Worm (Caenorhabditis elegans) whole organism, mixed stage, embryonic: ENCODE results near the gene F17E9.15.

ENCODE experiments used
- M03D4.4 ChIP-seq: sonication (generic microtip); optimal IDR thresholded peaks from 2 replicates; lab custom pipeline; 2017; ENCODE audit warnings: mild to moderate bottlenecking, missing genetic modification characterization, missing compliant biosample characterization
- bed-3 ChIP-seq: fragments of 200-800 bp; sonication (Bioruptor generic); optimal IDR thresholded peaks from 3 replicates; lab custom pipeline; 2018; ENCODE audit warnings: mild to moderate bottlenecking, missing genetic modification characterization, moderate library complexity, missing compliant biosample characterization
- blmp-1 ChIP-seq: fragments of 150-350 bp; optimal IDR thresholded peaks from 2 replicates; lab custom pipeline; 2014; ENCODE audit warnings: missing biosample characterization, missing genetic modification characterization
- ceh-39 ChIP-seq: fragments of 150-350 bp; optimal IDR thresholded peaks from 2 replicates; lab custom pipeline; 2014; ENCODE audit warnings: missing biosample characterization, missing genetic modification characterization
- ceh-43 ChIP-seq: fragments of 200-800 bp; sonication (Bioruptor generic); optimal IDR thresholded peaks from 2 replicates; lab custom pipeline; 2018; ENCODE audit warnings: mild to moderate bottlenecking, missing genetic modification characterization, moderate library complexity, missing compliant biosample characterization
- ceh-83 ChIP-seq: fragments of 200-800 bp; sonication (Bioruptor generic); optimal IDR thresholded peaks from 2 replicates; lab custom pipeline; 2018; ENCODE audit warnings: mild to moderate bottlenecking, missing genetic modification characterization, missing compliant biosample characterization
- ces-1 ChIP-seq: fragments of 150-350 bp; optimal IDR thresholded peaks from 2 replicates; lab custom pipeline; 2014; ENCODE audit warnings: missing biosample characterization, missing genetic modification reagents, missing genetic modification characterization
- cnd-1 ChIP-seq: fragments of 200-800 bp; sonication (Bioruptor generic); optimal IDR thresholded peaks from 2 replicates; lab custom pipeline; 2018; ENCODE audit warnings: mild to moderate bottlenecking, missing genetic modification characterization, missing compliant biosample characterization
- drap-1 ChIP-seq: fragments of 200-800 bp; sonication (Bioruptor generic); optimal IDR thresholded peaks from 3 replicates; lab custom pipeline; 2018; ENCODE audit warnings: mild to moderate bottlenecking, missing genetic modification characterization, missing compliant biosample characterization
- elt-1 ChIP-seq: sonication (generic microtip); optimal IDR thresholded peaks from 2 replicates; lab custom pipeline; 2017; ENCODE audit warnings: missing genetic modification characterization, mild to moderate bottlenecking, missing compliant biosample characterization, antibody characterized with exemption, moderate library complexity, borderline replicate concordance; ENCODE audit not compliant: insufficient read depth
- elt-3 ChIP-seq: fragments of 150-350 bp; optimal IDR thresholded peaks from 2 replicates; lab custom pipeline; 2014; ENCODE audit warnings: missing biosample characterization, missing genetic modification characterization
- flh-1 ChIP-seq: fragments of 200-800 bp; sonication (Bioruptor generic); optimal IDR thresholded peaks from 2 replicates; lab custom pipeline; 2018; ENCODE audit warnings: mild to moderate bottlenecking, missing genetic modification characterization, moderate library complexity, missing compliant biosample characterization
- ham-2 ChIP-seq: fragments of 200-800 bp; sonication (Bioruptor generic); optimal IDR thresholded peaks from 2 replicates; lab custom pipeline; 2018; ENCODE audit warnings: mild to moderate bottlenecking, missing genetic modification characterization, missing compliant biosample characterization
- hlh-1 ChIP-seq: fragments of 150-350 bp; optimal IDR thresholded peaks from 2 replicates; lab custom pipeline; 2014; ENCODE audit warnings: missing biosample characterization, missing genetic modification reagents, missing genetic modification characterization
- lin-13 ChIP-seq: fragments of 150-350 bp; optimal IDR thresholded peaks from 2 replicates; lab custom pipeline; 2014; ENCODE audit warnings: missing biosample characterization, missing genetic modification characterization
- lin-32 ChIP-seq: fragments of 200-800 bp; sonication (Bioruptor generic); optimal IDR thresholded peaks from 2 replicates; lab custom pipeline; 2018; ENCODE audit warnings: mild to moderate bottlenecking, missing genetic modification characterization, missing compliant biosample characterization
- lsy-2 ChIP-seq: fragments of 150-350 bp; optimal IDR thresholded peaks from 2 replicates; lab custom pipeline; 2014; ENCODE audit warnings: missing biosample characterization, missing genetic modification characterization
- mab-5 ChIP-seq: fragments of 150-350 bp; optimal IDR thresholded peaks from 2 replicates; lab custom pipeline; 2014; ENCODE audit warnings: missing biosample characterization, missing genetic modification characterization
- mep-1 ChIP-seq: fragments of 150-350 bp; optimal IDR thresholded peaks from 2 replicates; lab custom pipeline; 2017; ENCODE audit warnings: missing biosample characterization, missing genetic modification reagents, missing genetic modification characterization, inconsistent platforms
- mls-2 ChIP-seq: sonication (generic microtip); optimal IDR thresholded peaks from 2 replicates; lab custom pipeline; 2016; ENCODE audit warnings: mild to moderate bottlenecking, missing genetic modification characterization, moderate library complexity, missing compliant biosample characterization
- nhr-12 ChIP-seq: fragments of 150-350 bp; optimal IDR thresholded peaks from 2 replicates; lab custom pipeline; 2014; ENCODE audit warnings: missing biosample characterization, missing genetic modification characterization
- nhr-2 ChIP-seq: fragments of 150-350 bp; optimal IDR thresholded peaks from 2 replicates; lab custom pipeline; 2014; ENCODE audit warnings: missing biosample characterization, missing genetic modification characterization
- nhr-237 ChIP-seq: fragments of 150-350 bp; optimal IDR thresholded peaks from 2 replicates; lab custom pipeline; 2014; ENCODE audit warnings: missing biosample characterization, missing genetic modification characterization
- nhr-28 ChIP-seq: fragments of 150-350 bp; optimal IDR thresholded peaks from 2 replicates; lab custom pipeline; 2014; ENCODE audit warnings: missing biosample characterization, missing genetic modification characterization
- nhr-76 ChIP-seq: sonication (generic microtip); optimal IDR thresholded peaks from 2 replicates; lab custom pipeline; 2017; ENCODE audit warnings: missing biosample characterization, missing genetic modification characterization
- pha-4 ChIP-seq: fragments of 150-350 bp; optimal IDR thresholded peaks from 2 replicates; lab custom pipeline; 2018; ENCODE audit warnings: missing biosample characterization, missing genetic modification reagents, missing genetic modification characterization
- sem-2 ChIP-seq: fragments of 200-800 bp; sonication (Bioruptor generic); optimal IDR thresholded peaks from 2 replicates; lab custom pipeline; 2018; ENCODE audit warnings: mild to moderate bottlenecking, missing genetic modification characterization, missing compliant biosample characterization
- snpc-4 ChIP-seq: fragments of 150-350 bp; optimal IDR thresholded peaks from 2 replicates; lab custom pipeline; 2014; ENCODE audit warnings: missing biosample characterization, missing genetic modification characterization
- sptf-1 ChIP-seq: sonication (generic microtip); optimal IDR thresholded peaks from 2 replicates; lab custom pipeline; 2017; ENCODE audit warnings: mild to moderate bottlenecking, missing genetic modification characterization, moderate library complexity, missing compliant biosample characterization
- tbx-8 ChIP-seq: fragments of 200-800 bp; sonication (Bioruptor generic); optimal IDR thresholded peaks from 2 replicates; lab custom pipeline; 2018; ENCODE audit warnings: mild to moderate bottlenecking, missing genetic modification characterization, moderate library complexity, missing compliant biosample characterization
- unc-120 ChIP-seq: sonication (generic microtip); optimal IDR thresholded peaks from 2 replicates; lab custom pipeline; 2017; ENCODE audit warnings: missing genetic modification characterization, missing compliant biosample characterization; ENCODE audit not compliant: poor library complexity, severe bottlenecking
- unc-39 ChIP-seq: fragments of 150-350 bp; optimal IDR thresholded peaks from 2 replicates; lab custom pipeline; 2014; ENCODE audit warnings: missing biosample characterization, missing genetic modification characterization
- unc-62 ChIP-seq: fragments of 150-350 bp; optimal IDR thresholded peaks from 2 replicates; lab custom pipeline; 2014; ENCODE audit warnings: missing biosample characterization, missing genetic modification reagents, missing genetic modification characterization
- zip-8 ChIP-seq: fragments of 150-350 bp; optimal IDR thresholded peaks from 2 replicates; lab custom pipeline; 2014; ENCODE audit warnings: missing biosample characterization, missing genetic modification characterization
- ztf-11 ChIP-seq: fragments of 150-350 bp; optimal IDR thresholded peaks from 2 replicates; lab custom pipeline; 2014; ENCODE audit warnings: missing biosample characterization, missing genetic modification characterization

Gene F17E9.15

ce11 chrIV:8332526-8332925, 14.7 kb upstream of the F17E9.15 start, which contains the start of gene lys-10:
Gene lys-10 (plus strand): TSS chrIV:8332826.
- TF ChIP-seq sem-2 (no peak), lsy-2 (no peak), nhr-12 (no peak), ztf-11 (tag; lab: Kevin White, UChicago) (no peak)

DNA sequence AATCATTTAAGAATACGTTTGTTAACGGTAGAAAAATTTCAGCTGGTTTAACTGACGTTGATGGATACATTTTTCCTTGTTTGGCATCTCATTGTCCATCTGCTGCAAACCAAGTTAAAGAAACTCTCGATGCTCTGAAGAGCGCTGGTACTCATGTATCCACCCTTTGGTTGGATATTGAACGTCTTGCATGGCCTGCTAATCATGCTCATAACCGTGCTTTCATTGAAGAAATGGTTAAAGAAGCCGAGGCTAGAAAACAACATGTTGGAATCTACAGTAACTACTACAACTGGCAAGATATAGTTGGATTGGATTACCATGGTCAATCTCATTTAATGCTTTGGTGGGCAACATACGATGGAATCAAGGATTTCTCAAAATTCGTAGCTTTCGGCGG, 14.2 kb upstream of the F17E9.15 start:
- TF ChIP-seq blmp-1 (tag; lab: Kevin White, UChicago) (no peak), mab-5 (tag; lab: Kevin White, UChicago) (no peak)

- no peak for TF ChIP-seq blmp-1 (tag; lab: Kevin White, UChicago)
- TF ChIP-seq nhr-28 (tag; lab: Kevin White, UChicago): no peak
- TF ChIP-seq M03D4.4 (tag; lab: Kevin White, UChicago): no peak
- no peak for TF ChIP-seq lsy-2
- TF ChIP-seq ceh-83 (GFP tag; lab: Kevin White, UChicago): no peak
- TF ChIP-seq nhr-2 (tag; lab: Kevin White, UChicago): no peak
- TF ChIP-seq unc-39: no peak
- no peak for TF ChIP-seq mls-2 (tag; lab: Kevin White, UChicago)
- TF ChIP-seq flh-1 (GFP tag; lab: Kevin White, UChicago): no peak
- no peak for TF ChIP-seq sptf-1 (tag; lab: Kevin White, UChicago)
- TF ChIP-seq mab-5 (tag; lab: Kevin White, UChicago): no peak
- TF ChIP-seq lin-13 (tag; lab: Kevin White, UChicago): no peak
- no peak for TF ChIP-seq ztf-11 (tag; lab: Kevin White, UChicago)
- TF ChIP-seq ceh-43 (GFP tag; lab: Kevin White, UChicago): no peak
- TF ChIP-seq zip-8: no peak
- no peak for TF ChIP-seq unc-62
- no peak for TF ChIP-seq lin-32 (GFP tag; lab: Kevin White, UChicago)
- no peak for TF ChIP-seq elt-3 (tag; lab: Kevin White, UChicago)
- TF ChIP-seq pha-4 (tag; lab: Kevin White, UChicago): no peak
- TF ChIP-seq elt-1 (tag; lab: Kevin White, UChicago): no peak
Measured at ce11 chrIV:8333554-8333953, 13.7 kb upstream of the F17E9.15 start.

- TF ChIP-seq M03D4.4 (tag; lab: Kevin White, UChicago) (no peak), nhr-237 (tag; lab: Kevin White, UChicago) (no peak), cnd-1 (tag; lab: Kevin White, UChicago) (no peak), lsy-2 (no peak), unc-62 (no peak), lin-13 (tag; lab: Kevin White, UChicago) (no peak), ceh-43 (GFP tag; lab: Kevin White, UChicago) (no peak), tbx-8 (GFP tag; lab: Kevin White, UChicago) (no peak), ceh-39 (no peak), unc-39 (no peak), nhr-76 (tag; lab: Kevin White, UChicago) (no peak), nhr-12 (no peak), pha-4 (tag; lab: Kevin White, UChicago) (no peak), ceh-83 (GFP tag; lab: Kevin White, UChicago) (no peak), blmp-1 (tag; lab: Kevin White, UChicago) (no peak), nhr-28 (tag; lab: Kevin White, UChicago) (no peak), mab-5 (tag; lab: Kevin White, UChicago) (no peak), ham-2 (GFP tag; lab: Kevin White, UChicago) (no peak), bed-3 (no peak), drap-1 (no peak)
Measured at ce11 chrIV:8333954-8333987, 13.4 kb upstream of the F17E9.15 start, which contains the start of gene his-31. Gene his-31 (minus strand): TSS chrIV:8333983.

DNA sequence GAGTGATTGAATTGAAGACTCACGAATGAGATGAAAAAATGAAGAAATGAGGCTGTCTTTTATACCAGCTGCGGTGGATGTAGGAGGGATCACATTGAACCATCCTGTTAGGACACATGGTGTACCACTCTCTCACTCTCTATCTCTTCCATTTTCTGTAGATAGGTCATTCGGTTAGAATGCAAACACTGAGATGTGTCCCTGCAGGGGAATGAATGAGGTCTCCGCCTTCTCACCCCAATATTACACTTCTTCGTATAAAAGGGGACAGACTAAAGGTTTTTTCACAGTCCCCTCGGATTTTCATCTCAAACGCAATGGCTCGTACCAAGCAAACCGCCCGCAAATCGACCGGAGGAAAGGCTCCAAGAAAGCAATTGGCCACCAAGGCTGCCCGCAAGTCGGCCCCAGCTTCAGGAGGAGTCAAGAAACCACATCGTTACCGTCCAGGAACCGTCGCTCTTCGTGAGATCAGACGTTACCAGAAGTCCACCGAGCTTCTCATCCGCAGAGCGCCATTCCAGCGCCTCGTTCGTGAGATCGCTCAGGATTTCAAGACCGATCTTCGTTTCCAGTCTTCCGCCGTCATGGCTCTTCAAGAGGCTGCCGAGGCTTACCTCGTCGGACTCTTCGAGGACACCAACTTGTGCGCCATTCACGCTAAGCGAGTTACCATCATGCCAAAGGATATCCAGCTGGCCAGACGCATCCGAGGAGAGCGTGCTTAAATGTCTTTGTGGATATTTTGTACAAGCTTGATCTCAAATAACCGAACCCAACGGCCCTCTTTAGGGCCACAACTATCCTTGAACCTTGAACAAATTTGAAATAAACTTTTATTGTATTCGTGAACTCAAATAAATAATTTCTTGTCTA, 13.0 kb upstream of the F17E9.15 start, which contains the start of gene his-32:
Gene his-32 (plus strand): TSS at position 318 of the 876 bp plus-strand sequence.
- TF ChIP-seq tbx-8 (GFP tag; lab: Kevin White, UChicago) (peak; percentile 72), M03D4.4 (tag; lab: Kevin White, UChicago) (peak; percentile 75), sptf-1 (tag; lab: Kevin White, UChicago) (peak; percentile 70), mab-5 (tag; lab: Kevin White, UChicago) (no peak), cnd-1 (tag; lab: Kevin White, UChicago) (peak; percentile 95), hlh-1 (tag; lab: Kevin White, UChicago) (peak; percentile 64), elt-3 (tag; lab: Kevin White, UChicago) (no peak), flh-1 (GFP tag; lab: Kevin White, UChicago) (no peak), mep-1 (peak; percentile 92), ztf-11 (tag; lab: Kevin White, UChicago) (peak; percentile 98), unc-62 (peak; percentile 89), ceh-83 (GFP tag; lab: Kevin White, UChicago) (peak; percentile 76), lin-13 (tag; lab: Kevin White, UChicago) (peak; percentile 98), drap-1 (peak; percentile 63), nhr-237 (tag; lab: Kevin White, UChicago) (no peak), ceh-43 (GFP tag; lab: Kevin White, UChicago) (peak; percentile 45), pha-4 (tag; lab: Kevin White, UChicago) (peak; percentile 92), zip-8 (no peak), nhr-28 (tag; lab: Kevin White, UChicago) (no peak), nhr-2 (tag; lab: Kevin White, UChicago) (peak; percentile 76), ceh-39 (peak; percentile 99), mls-2 (tag; lab: Kevin White, UChicago) (peak; percentile 61), nhr-76 (tag; lab: Kevin White, UChicago) (no peak), ham-2 (GFP tag; lab: Kevin White, UChicago) (no peak), lsy-2 (peak; percentile 78), blmp-1 (tag; lab: Kevin White, UChicago) (no peak), snpc-4 (tag; lab: Kevin White, UChicago) (no peak), nhr-12 (peak; percentile 87), elt-1 (tag; lab: Kevin White, UChicago) (peak; percentile 20), ces-1 (GFP tag; lab: Kevin White, UChicago) (peak; percentile 39), lin-32 (GFP tag; lab: Kevin White, UChicago) (peak; percentile 65), unc-39 (peak; percentile 96), unc-120 (tag; lab: Kevin White, UChicago) (no peak), sem-2 (peak; percentile 78)
